Comparison of ENCODE assay signal across 2 fruit fly cellular contexts in genomic region chrX:2269822-2270556, dm6.
TF ChIP-seq lines count a peak whose summit lies in the region.

No protein-coding gene starts in this region.

TF ChIP-seq in whole organism, embryonic, 481 proteins besides CTCF, POLR2A, EP300 and RAD21 (continued from another document):
- TF ChIP-seq Bgb (GFP tag; IDR thresholded peaks at IDR 0.05; lab: Robert Waterston, UW; ENCODE audit: partially characterized antibody), result peak; percentile 15; the same call in 1 of the 2 replicates
- TF ChIP-seq CG1832 (GFP tag; optimal IDR thresholded peaks at IDR 0.05; lab: Kevin White, UChicago), result peak; percentile 50
- no peak for TF ChIP-seq CG18619 (GFP tag; optimal IDR thresholded peaks at IDR 0.05; lab: Kevin White, UChicago)
- peak; percentile 3 for TF ChIP-seq CG30403 (GFP tag; optimal IDR thresholded peaks at IDR 0.05; lab: Kevin White, UChicago)
- TF ChIP-seq CG10321 (GFP tag; IDR thresholded peaks at IDR 0.05; lab: Robert Waterston, UW), result peak; percentile 73; the same call in 1 of the 2 replicates
- no peak for TF ChIP-seq crp (GFP tag; optimal IDR thresholded peaks at IDR 0.05; lab: Kevin White, UChicago)
- TF ChIP-seq row (GFP tag; IDR thresholded peaks at IDR 0.05; lab: Robert Waterston, UW), result peak; percentile 17; the same call in 1 of the 3 replicates
- peak; percentile 22; the same call in 1 of the 2 replicates for TF ChIP-seq CG13287 (GFP tag; IDR thresholded peaks at IDR 0.05; lab: Robert Waterston, UW; ENCODE audit: partially characterized antibody)
- peak; percentile 79 for TF ChIP-seq cg (GFP tag; optimal IDR thresholded peaks at IDR 0.05; lab: Kevin White, UChicago)
- no peak for TF ChIP-seq unpg (GFP tag; optimal IDR thresholded peaks at IDR 0.05; lab: Kevin White, UChicago)
- no peak for TF ChIP-seq phol (tag; optimal IDR thresholded peaks at IDR 0.05; lab: Kevin White, UChicago)
- 0 out of 2 replicates have a peak, but pooled peaks have one; percentile 16 for TF ChIP-seq bbx (GFP tag; IDR thresholded peaks at IDR 0.05; lab: Robert Waterston, UW; ENCODE audit: partially characterized antibody)
- peak; percentile 73 for TF ChIP-seq crol (GFP tag; IDR thresholded peaks at IDR 0.05; lab: Robert Waterston, UW)
- peak; percentile 2 for TF ChIP-seq MTF-1 (GFP tag; optimal IDR thresholded peaks at IDR 0.05; lab: Kevin White, UChicago; ENCODE audit: borderline replicate concordance)
- no peak for TF ChIP-seq corto (GFP tag; optimal IDR thresholded peaks at IDR 0.05; lab: Kevin White, UChicago)
- TF ChIP-seq CG43689 (GFP tag; IDR thresholded peaks at IDR 0.05; lab: Robert Waterston, UW), result 0 out of 2 replicates have a peak, but pooled peaks have one; percentile 14
- no peak for TF ChIP-seq pzg (GFP tag; optimal IDR thresholded peaks at IDR 0.05; lab: Kevin White, UChicago)
- 0 out of 3 replicates have a peak, but pooled peaks have one; percentile 17 for TF ChIP-seq CG34422 (GFP tag; IDR thresholded peaks at IDR 0.05; lab: Robert Waterston, UW)
- peak; percentile 8 for TF ChIP-seq YL-1 (GFP tag; optimal IDR thresholded peaks at IDR 0.05; lab: Kevin White, UChicago)
- peak; percentile 11 for TF ChIP-seq Hand (GFP tag; optimal IDR thresholded peaks at IDR 0.05; lab: Kevin White, UChicago)
- TF ChIP-seq nom (GFP tag; optimal IDR thresholded peaks at IDR 0.05; lab: Kevin White, UChicago), result peak; percentile 49
- no peak for TF ChIP-seq CG15479 (GFP tag; optimal IDR thresholded peaks at IDR 0.05; lab: Kevin White, UChicago)
- peak; percentile 50; the same call in 1 of the 2 replicates for TF ChIP-seq CG32772 (GFP tag; IDR thresholded peaks at IDR 0.05; lab: Robert Waterston, UW)
- no peak for TF ChIP-seq grau (tag; optimal IDR thresholded peaks at IDR 0.05; lab: Kevin White, UChicago)
- TF ChIP-seq Med (GFP tag; lab: Kevin White, UChicago), result peak; percentile 58
- 0 out of 2 replicates have a peak, but pooled peaks have one; percentile 8 for TF ChIP-seq CG32767 (GFP tag; IDR thresholded peaks at IDR 0.05; lab: Robert Waterston, UW)
- TF ChIP-seq unc-4 (GFP tag; IDR thresholded peaks at IDR 0.05; lab: Robert Waterston, UW; ENCODE audit: partially characterized antibody), result no peak
- TF ChIP-seq sens (GFP tag; lab: Kevin White, UChicago), result peak; percentile 51
- peak; percentile 12 for TF ChIP-seq B-H2 (GFP tag; optimal IDR thresholded peaks at IDR 0.05; lab: Kevin White, UChicago)
- peak; percentile 30 for TF ChIP-seq CG4707 (GFP tag; optimal IDR thresholded peaks at IDR 0.05; lab: Kevin White, UChicago)
- no peak for TF ChIP-seq Asciz (GFP tag; optimal IDR thresholded peaks at IDR 0.05; lab: Kevin White, UChicago)
- TF ChIP-seq CG9932 (GFP tag; IDR thresholded peaks at IDR 0.05; lab: Robert Waterston, UW), result 0 out of 2 replicates have a peak, but pooled peaks have one; percentile 9
- peak; percentile 13 for TF ChIP-seq CG15696 (tag; optimal IDR thresholded peaks at IDR 0.05; lab: Kevin White, UChicago)
- no peak for TF ChIP-seq stwl (tag; optimal IDR thresholded peaks at IDR 0.05; lab: Kevin White, UChicago)
- TF ChIP-seq Jarid2 (GFP tag; optimal IDR thresholded peaks at IDR 0.05; lab: Kevin White, UChicago), result no peak
- TF ChIP-seq CG13894 (tag; optimal IDR thresholded peaks at IDR 0.05; lab: Kevin White, UChicago), result peak; percentile 8
- TF ChIP-seq stc (GFP tag; IDR thresholded peaks at IDR 0.05; lab: Robert Waterston, UW), result no peak
- 0 out of 3 replicates have a peak, but pooled peaks have one; percentile 23 for TF ChIP-seq CG6791 (GFP tag; IDR thresholded peaks at IDR 0.05; lab: Robert Waterston, UW; ENCODE audit: partially characterized antibody)
- no peak for TF ChIP-seq jumu (GFP tag; optimal IDR thresholded peaks at IDR 0.05; lab: Kevin White, UChicago)
- no peak for TF ChIP-seq CG1233 (GFP tag; optimal IDR thresholded peaks at IDR 0.05; lab: Kevin White, UChicago)
- 0 out of 3 replicates have a peak, but pooled peaks have one; percentile 5 for TF ChIP-seq Aef1 (GFP tag; IDR thresholded peaks at IDR 0.05; lab: Robert Waterston, UW)
- TF ChIP-seq Dref (GFP tag; IDR thresholded peaks at IDR 0.05; lab: Robert Waterston, UW), result peak; percentile 57
- TF ChIP-seq Rfx (GFP tag; IDR thresholded peaks at IDR 0.05; lab: Robert Waterston, UW), result peak; percentile 17; the same call in 1 of the 2 replicates
- TF ChIP-seq TFAM (GFP tag; optimal IDR thresholded peaks at IDR 0.05; lab: Kevin White, UChicago), result no peak
- TF ChIP-seq pan (optimal IDR thresholded peaks at IDR 0.05; lab: Kevin White, UChicago), result no peak
- no peak for TF ChIP-seq pan (GFP tag; optimal IDR thresholded peaks at IDR 0.05 in 1 of 2, IDR thresholded peaks at IDR 0.05 in 1 of 2)
- no peak for TF ChIP-seq Dek (tag; optimal IDR thresholded peaks at IDR 0.05; lab: Kevin White, UChicago)

TF ChIP-seq in whole organism, prepupa, 60 proteins besides CTCF, POLR2A, EP300 and RAD21 (continued from another document):
- peak; percentile 44 for TF ChIP-seq CG6276 (GFP tag; optimal IDR thresholded peaks at IDR 0.05; lab: Kevin White, UChicago)
- TF ChIP-seq vri (GFP tag; optimal IDR thresholded peaks at IDR 0.05; lab: Kevin White, UChicago), result peak; percentile 48
- TF ChIP-seq CG6163 (GFP tag; IDR thresholded peaks at IDR 0.05; lab: Robert Waterston, UW), result 0 out of 3 replicates have a peak, but pooled peaks have one; percentile 58
- TF ChIP-seq OdsH (GFP tag; optimal IDR thresholded peaks at IDR 0.05; lab: Kevin White, UChicago), result peak; percentile 50
- peak; percentile 58 for TF ChIP-seq Smox (GFP tag; optimal IDR thresholded peaks at IDR 0.05; lab: Kevin White, UChicago)
- peak; percentile 49 for TF ChIP-seq CG11902 (GFP tag; optimal IDR thresholded peaks at IDR 0.05; lab: Kevin White, UChicago)
- peak; percentile 40 for TF ChIP-seq Met (GFP tag; optimal IDR thresholded peaks at IDR 0.05; lab: Kevin White, UChicago)
- no peak for TF ChIP-seq fd85E (GFP tag; optimal IDR thresholded peaks at IDR 0.05; lab: Kevin White, UChicago)
- TF ChIP-seq pdm3 (GFP tag; optimal IDR thresholded peaks at IDR 0.05; lab: Kevin White, UChicago), result peak; percentile 51
- no peak for TF ChIP-seq CG3919 (GFP tag; optimal IDR thresholded peaks at IDR 0.05; lab: Kevin White, UChicago)
- peak; percentile 48 for TF ChIP-seq net (GFP tag; optimal IDR thresholded peaks at IDR 0.05; lab: Kevin White, UChicago)
- peak; percentile 60 for TF ChIP-seq Eip78C (GFP tag; lab: Kevin White, UChicago)
- peak; percentile 29 for TF ChIP-seq CG10669 (GFP tag; optimal IDR thresholded peaks at IDR 0.05; lab: Kevin White, UChicago)
- TF ChIP-seq CG8319 (GFP tag; optimal IDR thresholded peaks at IDR 0.05; lab: Kevin White, UChicago), result peak; percentile 34
- no peak for TF ChIP-seq Sox102F (GFP tag; optimal IDR thresholded peaks at IDR 0.05; lab: Kevin White, UChicago)
- peak; percentile 54 for TF ChIP-seq CG31627 (GFP tag; optimal IDR thresholded peaks at IDR 0.05; lab: Kevin White, UChicago)
- TF ChIP-seq fd59A (GFP tag; optimal IDR thresholded peaks at IDR 0.05; lab: Kevin White, UChicago), result peak; percentile 19
- TF ChIP-seq CG10631 (GFP tag; optimal IDR thresholded peaks at IDR 0.05; lab: Kevin White, UChicago), result peak; percentile 36
- peak; percentile 60 for TF ChIP-seq cyc (GFP tag; optimal IDR thresholded peaks at IDR 0.05; lab: Kevin White, UChicago)
- peak; percentile 47 for TF ChIP-seq lz (GFP tag; optimal IDR thresholded peaks at IDR 0.05; lab: Kevin White, UChicago)
- TF ChIP-seq Sox15 (GFP tag; optimal IDR thresholded peaks at IDR 0.05; lab: Kevin White, UChicago), result peak; percentile 52
- TF ChIP-seq CG6854 (GFP tag; optimal IDR thresholded peaks at IDR 0.05; lab: Kevin White, UChicago), result peak; percentile 28
- no peak for TF ChIP-seq Hr38 (GFP tag; optimal IDR thresholded peaks at IDR 0.05; lab: Kevin White, UChicago)
- peak; percentile 3 for TF ChIP-seq Ets21C (GFP tag; optimal IDR thresholded peaks at IDR 0.05; lab: Kevin White, UChicago)
- peak; percentile 67 for TF ChIP-seq fkh (GFP tag; optimal IDR thresholded peaks at IDR 0.05; lab: Kevin White, UChicago)
- peak; percentile 44 for TF ChIP-seq CG6792 (GFP tag; optimal IDR thresholded peaks at IDR 0.05; lab: Kevin White, UChicago)
- peak; percentile 23 for TF ChIP-seq Lpt (GFP tag; optimal IDR thresholded peaks at IDR 0.05; lab: Kevin White, UChicago)
- TF ChIP-seq Ets96B (tag; optimal IDR thresholded peaks at IDR 0.05; lab: Kevin White, UChicago), result no peak
- peak; percentile 50 for TF ChIP-seq CG4318 (GFP tag; optimal IDR thresholded peaks at IDR 0.05; lab: Kevin White, UChicago)
- TF ChIP-seq CG6808 (GFP tag; optimal IDR thresholded peaks at IDR 0.05; lab: Kevin White, UChicago), result peak; percentile 29
- peak; percentile 43 for TF ChIP-seq esn (GFP tag; optimal IDR thresholded peaks at IDR 0.05; lab: Kevin White, UChicago)
- TF ChIP-seq CG32006 (GFP tag; optimal IDR thresholded peaks at IDR 0.05; lab: Kevin White, UChicago), result peak; percentile 75
- no peak for TF ChIP-seq CG8632 (GFP tag; optimal IDR thresholded peaks at IDR 0.05; lab: Kevin White, UChicago)
- TF ChIP-seq CG11762 (GFP tag; optimal IDR thresholded peaks at IDR 0.05; lab: Kevin White, UChicago; ENCODE audit: insufficient read depth), result no peak
- peak; percentile 80 for TF ChIP-seq CG15336 (GFP tag; IDR thresholded peaks at IDR 0.05; lab: Robert Waterston, UW)
- TF ChIP-seq svp (GFP tag; lab: Kevin White, UChicago), result peak; percentile 68
- TF ChIP-seq CG9139 (GFP tag; optimal IDR thresholded peaks at IDR 0.05; lab: Kevin White, UChicago), result no peak
- peak; percentile 20 for TF ChIP-seq CG7368 (GFP tag; optimal IDR thresholded peaks at IDR 0.05; lab: Kevin White, UChicago)
- peak; percentile 45 for TF ChIP-seq dac (GFP tag; optimal IDR thresholded peaks at IDR 0.05; lab: Kevin White, UChicago)
- no peak for TF ChIP-seq Eip93F (GFP tag; optimal IDR thresholded peaks at IDR 0.05; lab: Kevin White, UChicago)
